Worm (Caenorhabditis elegans) whole organism, late embryonic: ENCODE data around the gene klc-2.

ENCODE experiments used
- ahr-1 ChIP-seq: sonication (generic microtip); optimal IDR thresholded peaks from 2 replicates; lab custom pipeline; 2016; ENCODE audit warnings: missing genetic modification characterization, missing compliant biosample characterization
- ceh-19 ChIP-seq: fragments of 200-800 bp; sonication (Bioruptor generic); optimal IDR thresholded peaks from 2 replicates; lab custom pipeline; 2018; ENCODE audit warnings: mild to moderate bottlenecking, missing genetic modification characterization, missing compliant biosample characterization
- ceh-2 ChIP-seq: sonication (generic microtip); optimal IDR thresholded peaks from 2 replicates; lab custom pipeline; 2016; ENCODE audit warnings: missing genotype, missing genetic modification characterization, missing compliant biosample characterization
- ceh-45 ChIP-seq: fragments of 200-800 bp; sonication (Bioruptor generic); IDR thresholded peaks from 2 replicates; pipeline ENCODE4 v1.3.6; 2022; ENCODE audit warnings: missing genetic modification reagents, missing genetic modification characterization, missing compliant biosample characterization
- ceh-9 ChIP-seq: sonication (generic microtip); optimal IDR thresholded peaks from 2 replicates; lab custom pipeline; 2016; ENCODE audit warnings: mild to moderate bottlenecking, missing genetic modification characterization, inconsistent platforms, missing compliant biosample characterization
- che-1 ChIP-seq: sonication (generic microtip); optimal IDR thresholded peaks from 2 replicates; lab custom pipeline; 2016; ENCODE audit warnings: mild to moderate bottlenecking, missing genetic modification characterization, missing compliant biosample characterization
- dmd-4 ChIP-seq: sonication (generic microtip); optimal IDR thresholded peaks from 2 replicates; lab custom pipeline; 2016; ENCODE audit warnings: borderline replicate concordance, missing genetic modification characterization, missing compliant biosample characterization
- eyg-1 ChIP-seq: sonication (generic microtip); optimal IDR thresholded peaks from 2 replicates; lab custom pipeline; 2016; ENCODE audit warnings: missing genotype, missing genetic modification characterization, missing compliant biosample characterization
- fax-1 ChIP-seq: sonication (generic microtip); optimal IDR thresholded peaks from 2 replicates; lab custom pipeline; 2016; ENCODE audit warnings: missing genotype, missing genetic modification characterization, missing compliant biosample characterization
- fkh-10 ChIP-seq: fragments of 150-350 bp; optimal IDR thresholded peaks from 2 replicates; lab custom pipeline; 2014; ENCODE audit warnings: missing biosample characterization, missing genetic modification reagents, missing genetic modification characterization
- hlh-13 ChIP-seq: fragments of 200-800 bp; sonication (Bioruptor generic); optimal IDR thresholded peaks from 2 replicates; lab custom pipeline; 2018; ENCODE audit warnings: mild to moderate bottlenecking, missing genetic modification characterization, missing compliant biosample characterization
- hlh-15 ChIP-seq: sonication (generic microtip); optimal IDR thresholded peaks from 2 replicates; lab custom pipeline; 2016; ENCODE audit warnings: missing genetic modification characterization, missing compliant biosample characterization
- hlh-6 ChIP-seq: sonication (generic microtip); optimal IDR thresholded peaks from 2 replicates; lab custom pipeline; 2016; ENCODE audit warnings: missing genotype, missing genetic modification characterization, missing compliant biosample characterization
- lim-6 ChIP-seq: sonication (generic microtip); optimal IDR thresholded peaks from 2 replicates; lab custom pipeline; 2016; ENCODE audit warnings: missing genetic modification characterization, missing compliant biosample characterization
- nhr-232 ChIP-seq: sonication (generic microtip); optimal IDR thresholded peaks from 2 replicates; lab custom pipeline; 2016; ENCODE audit warnings: missing genetic modification characterization, missing compliant biosample characterization
- pat-9 ChIP-seq: fragments of 200-800 bp; sonication (Bioruptor generic); optimal IDR thresholded peaks from 2 replicates; lab custom pipeline; 2018; ENCODE audit warnings: mild to moderate bottlenecking, missing genetic modification characterization, moderate library complexity, missing compliant biosample characterization
- pax-1 ChIP-seq: fragments of 150-350 bp; optimal IDR thresholded peaks from 2 replicates; lab custom pipeline; 2014; ENCODE audit warnings: missing biosample characterization, missing genetic modification characterization
- pha-4 ChIP-seq: fragments of 150-350 bp; optimal IDR thresholded peaks from 2 replicates; lab custom pipeline; 2018; ENCODE audit warnings: missing biosample characterization, missing genetic modification reagents, missing genetic modification characterization
- ref-2 ChIP-seq: sonication (generic microtip); optimal IDR thresholded peaks from 2 replicates; lab custom pipeline; 2016; ENCODE audit warnings: missing genetic modification characterization, missing compliant biosample characterization
- sox-2 ChIP-seq: fragments of 200-800 bp; sonication (Bioruptor generic); IDR thresholded peaks from 2 replicates; pipeline ENCODE4 v1.3.6; 2022; ENCODE audit warnings: missing genetic modification reagents, missing genetic modification characterization, missing compliant biosample characterization
- syd-9 ChIP-seq: sonication (generic microtip); optimal IDR thresholded peaks from 2 replicates; lab custom pipeline; 2016; ENCODE audit warnings: mild to moderate bottlenecking, missing genetic modification characterization, moderate library complexity, missing compliant biosample characterization
- tbx-2 ChIP-seq: sonication (generic microtip); optimal IDR thresholded peaks from 2 replicates; lab custom pipeline; 2016; ENCODE audit warnings: missing genetic modification characterization, missing compliant biosample characterization
- tbx-7 ChIP-seq: sonication (generic microtip); optimal IDR thresholded peaks from 2 replicates; lab custom pipeline; 2016; ENCODE audit warnings: missing genotype, missing genetic modification characterization, missing compliant biosample characterization
- ttx-3 ChIP-seq: sonication (generic microtip); optimal IDR thresholded peaks from 2 replicates; lab custom pipeline; 2016; ENCODE audit warnings: missing genetic modification reagents, missing genetic modification characterization, missing compliant biosample characterization
- unc-42 ChIP-seq: sonication (generic microtip); optimal IDR thresholded peaks from 2 replicates; lab custom pipeline; 2016; ENCODE audit warnings: missing genotype, missing genetic modification characterization, missing compliant biosample characterization
- zip-5 ChIP-seq: sonication (generic microtip); optimal IDR thresholded peaks from 2 replicates; lab custom pipeline; 2016; ENCODE audit warnings: missing genetic modification characterization, missing compliant biosample characterization

Gene klc-2

ce11 chrV:5535774-5536173, 45.4 kb downstream of the klc-2 start, which contains the start of gene C24G6.8:
C24G6.8 (minus strand) TSS chrV:5535874.
- no peak for TF ChIP-seq fax-1 (tag; lab: Kevin White, UChicago)
- no peak for TF ChIP-seq lim-6 (tag; lab: Kevin White, UChicago)
- no peak for TF ChIP-seq hlh-15
- TF ChIP-seq ceh-2, result no peak
- no peak for TF ChIP-seq ceh-19 (GFP tag; lab: Kevin White, UChicago)
- TF ChIP-seq pat-9, result no peak
- TF ChIP-seq zip-5 (tag; lab: Kevin White, UChicago), result no peak
- no peak for TF ChIP-seq ceh-9
- no peak for TF ChIP-seq pha-4 (tag; lab: Kevin White, UChicago)
- no peak for TF ChIP-seq hlh-13 (GFP tag; lab: Kevin White, UChicago)
- TF ChIP-seq ttx-3 (tag; lab: Kevin White, UChicago), result no peak
- no peak for TF ChIP-seq sox-2 (GFP tag; lab: Robert Waterston, UW)
- no peak for TF ChIP-seq tbx-2

- no peak for TF ChIP-seq unc-42
Observed at ce11 chrV:5533755-5534154, 47.5 kb downstream of the klc-2 start, which contains the start of gene grl-1. grl-1 (minus strand) TSS chrV:5533855.

ce11 chrV:5527694-5528093, 53.5 kb downstream of the klc-2 start:
- no peak for TF ChIP-seq ref-2
- TF ChIP-seq nhr-232, result no peak
- no peak for TF ChIP-seq eyg-1 (tag; lab: Kevin White, UChicago)
- no peak for TF ChIP-seq fax-1 (tag; lab: Kevin White, UChicago)
- TF ChIP-seq ahr-1 (tag; lab: Kevin White, UChicago), result no peak
- no peak for TF ChIP-seq che-1
- TF ChIP-seq pat-9, result no peak
- no peak for TF ChIP-seq syd-9
- TF ChIP-seq pha-4 (tag; lab: Kevin White, UChicago), result no peak
- TF ChIP-seq tbx-7 (tag; lab: Kevin White, UChicago), result no peak
- no peak for TF ChIP-seq pax-1 (tag; lab: Kevin White, UChicago)
- no peak for TF ChIP-seq zip-5 (tag; lab: Kevin White, UChicago)
- TF ChIP-seq fkh-10, result no peak
- no peak for TF ChIP-seq hlh-6 (tag; lab: Kevin White, UChicago)
- TF ChIP-seq tbx-2, result no peak
- no peak for TF ChIP-seq ceh-45 (GFP tag; lab: Robert Waterston, UW)
- no peak for TF ChIP-seq dmd-4 (tag; lab: Kevin White, UChicago)
